Worm (Caenorhabditis elegans) whole organism, L4 larva: ENCODE measurements around the gene F07G6.12.

Experiments
- F49E8.2 ChIP-seq: sonication (generic microtip); optimal IDR thresholded peaks from 2 replicates; lab custom pipeline; 2016; ENCODE audit warnings: missing compliant biosample characterization, mild to moderate bottlenecking, missing genetic modification characterization, borderline replicate concordance
- ama-1 ChIP-seq: fragments of 150-350 bp; optimal IDR thresholded peaks from 2 replicates; lab custom pipeline; 2014; ENCODE audit warnings: inconsistent platforms, mixed read lengths
- ces-1 ChIP-seq: fragments of 150-350 bp; sonication (generic microtip); optimal IDR thresholded peaks from 4 replicates; lab custom pipeline; 2014; ENCODE audit warnings: missing biosample characterization, missing genetic modification reagents, missing genetic modification characterization
- dve-1 ChIP-seq: sonication (generic microtip); optimal IDR thresholded peaks from 2 replicates; lab custom pipeline; 2017; ENCODE audit warnings: antibody characterized with exemption, mild to moderate bottlenecking, missing genetic modification characterization, missing compliant biosample characterization; ENCODE audit not compliant: insufficient read depth
- fos-1 ChIP-seq: fragments of 150-350 bp; optimal IDR thresholded peaks from 2 replicates; lab custom pipeline; 2014; ENCODE audit warnings: missing biosample characterization, missing genetic modification characterization
- lin-39 ChIP-seq: fragments of 150-350 bp; optimal IDR thresholded peaks from 2 replicates; lab custom pipeline; 2014; ENCODE audit warnings: missing biosample characterization, missing genetic modification reagents, missing genetic modification characterization
- lsy-2 ChIP-seq, 2 experiments: fragments of 150-350 bp in 1 of 2; sonication (generic microtip) in 1 of 2; optimal IDR thresholded peaks; 2 replicates each; lab custom pipeline; 2014 to 2017; ENCODE audit warnings: missing biosample characterization in 2 of 2, missing genetic modification characterization in 2 of 2
- nhr-10 ChIP-seq: fragments of 150-350 bp; optimal IDR thresholded peaks from 2 replicates; lab custom pipeline; 2014; ENCODE audit warnings: missing biosample characterization, missing genetic modification characterization
- nhr-11 ChIP-seq: fragments of 150-350 bp; optimal IDR thresholded peaks from 2 replicates; lab custom pipeline; 2014; ENCODE audit warnings: missing biosample characterization, missing genetic modification characterization
- nhr-28 ChIP-seq: fragments of 150-350 bp; optimal IDR thresholded peaks from 2 replicates; lab custom pipeline; 2014; ENCODE audit warnings: missing biosample characterization, missing genetic modification characterization

- TF ChIP-seq lin-39 (tag; lab: Kevin White, UChicago) = no peak
- TF ChIP-seq dve-1 (tag; lab: Kevin White, UChicago) = no peak
- TF ChIP-seq fos-1 (tag; lab: Kevin White, UChicago) = no peak
- no peak for TF ChIP-seq ama-1 (lab: Kevin White, UChicago)
- TF ChIP-seq ces-1 (GFP tag; lab: Kevin White, UChicago) = no peak
- TF ChIP-seq nhr-28 (tag; lab: Kevin White, UChicago) = no peak
- no peak for TF ChIP-seq lsy-2 (tag; optimal IDR thresholded peaks at IDR 0.05; lab: Kevin White, UChicago)
- TF ChIP-seq nhr-10 (tag; lab: Kevin White, UChicago) = no peak
- TF ChIP-seq nhr-11 (tag; lab: Kevin White, UChicago) = no peak
- TF ChIP-seq F49E8.2 (tag; lab: Kevin White, UChicago) = no peak
These were observed 29.5 kb upstream of the F07G6.12 start, which contains the start of gene F07G6.5 for ce11 chrX:1706538-1706937.
